Worm (Caenorhabditis elegans): ENCODE results near the gene srh-20.

ce11 chrV:4903696-4904095 lies 21.0 kb upstream of the srh-20 start, which contains the start of gene ugt-8:
- TF ChIP-seq ref-1 (GFP tag; conservative IDR thresholded peaks at IDR 0.05) (no peak), cog-1 (tag; optimal IDR thresholded peaks at IDR 0.05) (no peak), med-1 (GFP tag; optimal IDR thresholded peaks at IDR 0.05; ENCODE audit: insufficient read depth) (no peak), flt-1 (GFP tag; IDR thresholded peaks at IDR 0.05) (no peak), klf-2 (GFP tag; conservative IDR thresholded peaks at IDR 0.05) (no peak), tab-1 (GFP tag; IDR thresholded peaks at IDR 0.05) (no peak)
